Worm (Caenorhabditis elegans) whole organism, young adult: ENCODE data around the gene F43G6.7.

Experiments
- B0336.3 ChIP-seq: fragments of 200-800 bp; sonication (Bioruptor generic); IDR thresholded peaks from 2 replicates; pipeline ENCODE4 v1.3.6; 2022; ENCODE audit warnings: missing genetic modification characterization, missing compliant biosample characterization
- F10E7.11 ChIP-seq: sonication (generic microtip); optimal IDR thresholded peaks from 2 replicates; lab custom pipeline; 2017; ENCODE audit warnings: mild to moderate bottlenecking, missing genetic modification characterization, moderate library complexity, missing compliant biosample characterization
- F37B4.10 ChIP-seq: fragments of 200-800 bp; sonication (Bioruptor generic); IDR thresholded peaks from 2 replicates; pipeline ENCODE4 v1.3.6; 2022; ENCODE audit warnings: missing genetic modification characterization, missing compliant biosample characterization
- F39B2.1 ChIP-seq: fragments of 200-800 bp; sonication (Bioruptor generic); IDR thresholded peaks from 2 replicates; pipeline ENCODE4 v1.3.6; 2022; ENCODE audit warnings: missing genetic modification reagents, missing genetic modification characterization, missing compliant biosample characterization
- F49E8.2 ChIP-seq: sonication (generic microtip); optimal IDR thresholded peaks from 3 replicates; lab custom pipeline; 2017; ENCODE audit warnings: missing genetic modification characterization, mild to moderate bottlenecking, missing compliant biosample characterization, antibody characterized with exemption, moderate library complexity; ENCODE audit not compliant: insufficient read depth
- F57A8.1 ChIP-seq: fragments of 200-800 bp; sonication (Bioruptor generic); optimal IDR thresholded peaks from 2 replicates; lab custom pipeline; 2018; ENCODE audit warnings: mild to moderate bottlenecking, missing genetic modification characterization, moderate library complexity, missing compliant biosample characterization
- Y53G8AR.9 ChIP-seq: fragments of 200-800 bp; sonication (Bioruptor generic); conservative IDR thresholded peaks from 2 replicates; pipeline ENCODE4 v1.3.6; 2022; ENCODE audit warnings: missing genetic modification reagents, missing genetic modification characterization, missing compliant biosample characterization
- Y56A3A.18 ChIP-seq: fragments of 200-800 bp; sonication (Bioruptor generic); IDR thresholded peaks from 2 replicates; pipeline ENCODE4 v1.3.6; 2022; ENCODE audit warnings: missing genetic modification reagents, missing genetic modification characterization, missing compliant biosample characterization
- Y67H2A.10 ChIP-seq: fragments of 200-800 bp; sonication (Bioruptor generic); conservative IDR thresholded peaks from 2 replicates; pipeline ENCODE4 v1.3.6; 2022; ENCODE audit warnings: missing genetic modification reagents, missing genetic modification characterization, missing compliant biosample characterization
- ama-1 ChIP-seq, 3 experiments: fragments of 150-350 bp in 1 of 3; sonication (generic microtip) in 2 of 3; optimal IDR thresholded peaks; 2 replicates each; lab custom pipeline; 2014 to 2018; ENCODE audit warnings: missing biosample characterization in 2 of 3, missing genetic modification characterization in 2 of 3, missing genetic modification reagents in 2 of 3
- aptf-3 ChIP-seq: fragments of 200-800 bp; sonication (Bioruptor generic); IDR thresholded peaks from 2 replicates; pipeline ENCODE4 v1.3.6; 2022; ENCODE audit warnings: missing genetic modification characterization, missing compliant biosample characterization
- athp-1 ChIP-seq: sonication (generic microtip); optimal IDR thresholded peaks from 2 replicates; lab custom pipeline; 2017; ENCODE audit warnings: mild to moderate bottlenecking, missing genetic modification characterization, missing compliant biosample characterization
- attf-6 ChIP-seq: fragments of 200-800 bp; sonication (Bioruptor generic); IDR thresholded peaks from 2 replicates; pipeline ENCODE4 v1.3.6; 2022; ENCODE audit warnings: missing genetic modification reagents, missing genetic modification characterization, missing compliant biosample characterization
- ceh-100 ChIP-seq: fragments of 200-800 bp; sonication (Bioruptor generic); IDR thresholded peaks from 2 replicates; pipeline ENCODE4 v1.3.6; 2022; ENCODE audit warnings: missing genetic modification reagents, missing genetic modification characterization, missing compliant biosample characterization
- ceh-79 ChIP-seq: sonication (generic microtip); optimal IDR thresholded peaks from 2 replicates; lab custom pipeline; 2017; ENCODE audit warnings: mild to moderate bottlenecking, missing genetic modification characterization, missing compliant biosample characterization
- ceh-91 ChIP-seq: fragments of 200-800 bp; sonication (Bioruptor generic); IDR thresholded peaks from 2 replicates; pipeline ENCODE4 v1.3.6; 2022; ENCODE audit warnings: missing genetic modification reagents, missing genetic modification characterization, missing compliant biosample characterization
- dox-1 ChIP-seq: fragments of 200-800 bp; sonication (Bioruptor generic); IDR thresholded peaks from 2 replicates; pipeline ENCODE4 v1.3.6; 2022; ENCODE audit warnings: missing genetic modification reagents, missing genetic modification characterization, missing compliant biosample characterization
- dpl-1 ChIP-seq: fragments of 150-350 bp; optimal IDR thresholded peaks from 2 replicates; lab custom pipeline; 2014; ENCODE audit warnings: missing biosample characterization, missing genetic modification reagents, missing genetic modification characterization
- egl-44 ChIP-seq: fragments of 200-800 bp; sonication (Bioruptor generic); IDR thresholded peaks from 2 replicates; pipeline ENCODE4 v1.3.6; 2022; ENCODE audit warnings: missing genetic modification reagents, missing genetic modification characterization, missing compliant biosample characterization
- ekl-4 ChIP-seq: fragments of 200-800 bp; sonication (Bioruptor generic); IDR thresholded peaks from 2 replicates; pipeline ENCODE4 v1.3.6; 2022; ENCODE audit warnings: missing genetic modification reagents, missing genetic modification characterization, missing compliant biosample characterization
- fkh-3 ChIP-seq: sonication (generic microtip); optimal IDR thresholded peaks from 2 replicates; lab custom pipeline; 2016; ENCODE audit warnings: mild to moderate bottlenecking, missing genetic modification characterization, missing compliant biosample characterization
- hlh-26 ChIP-seq: fragments of 200-800 bp; sonication (Bioruptor generic); conservative IDR thresholded peaks from 2 replicates; pipeline ENCODE4 v1.3.6; 2022; ENCODE audit warnings: missing genetic modification reagents, missing genetic modification characterization, missing compliant biosample characterization
- hmg-1.2 ChIP-seq: fragments of 200-800 bp; sonication (Bioruptor generic); IDR thresholded peaks from 2 replicates; pipeline ENCODE4 v1.3.6; 2022; ENCODE audit warnings: missing genetic modification reagents, missing genetic modification characterization, missing compliant biosample characterization
- hrde-1 ChIP-seq: sonication (generic microtip); optimal IDR thresholded peaks from 2 replicates; lab custom pipeline; 2016; ENCODE audit warnings: missing genetic modification characterization, mild to moderate bottlenecking, missing compliant biosample characterization, moderate library complexity, missing genotype, missing genetic modification reagents, borderline replicate concordance
- lag-1 ChIP-seq: fragments of 200-800 bp; sonication (Bioruptor generic); IDR thresholded peaks from 2 replicates; pipeline ENCODE4 v1.3.6; 2022; ENCODE audit warnings: missing genetic modification reagents, missing genetic modification characterization, missing compliant biosample characterization
- let-607 ChIP-seq, 2 experiments: fragments of 200-800 bp in 1 of 2; sonication (Bioruptor generic) in 1 of 2; sonication (generic microtip) in 1 of 2; optimal IDR thresholded peaks; 2 replicates each; lab custom pipeline; 2016 to 2018; ENCODE audit warnings: mild to moderate bottlenecking in 2 of 2, missing compliant biosample characterization in 2 of 2, missing genetic modification characterization in 2 of 2, moderate library complexity in 2 of 2, missing genotype in 1 of 2
- lin-26 ChIP-seq: fragments of 200-800 bp; sonication (Bioruptor generic); IDR thresholded peaks from 2 replicates; pipeline ENCODE4 v1.3.6; 2022; ENCODE audit warnings: missing genetic modification reagents, missing genetic modification characterization, missing compliant biosample characterization
- lin-40 ChIP-seq: sonication (generic microtip); optimal IDR thresholded peaks from 2 replicates; lab custom pipeline; 2016; ENCODE audit warnings: missing genetic modification characterization, mild to moderate bottlenecking, missing compliant biosample characterization, missing genotype, missing genetic modification reagents
- madf-10 ChIP-seq: sonication (generic microtip); optimal IDR thresholded peaks from 2 replicates; lab custom pipeline; 2016; ENCODE audit warnings: mild to moderate bottlenecking, missing genetic modification characterization, missing compliant biosample characterization
- nfyb-1 ChIP-seq: fragments of 200-800 bp; sonication (Bioruptor generic); IDR thresholded peaks from 2 replicates; pipeline ENCODE4 v1.3.6; 2022; ENCODE audit warnings: missing genetic modification reagents, missing genetic modification characterization, missing compliant biosample characterization
- rcor-1 ChIP-seq: fragments of 200-800 bp; sonication (Bioruptor generic); IDR thresholded peaks from 2 replicates; pipeline ENCODE4 v1.3.6; 2022; ENCODE audit warnings: missing genetic modification reagents, missing genetic modification characterization, missing compliant biosample characterization
- repo-1 ChIP-seq: sonication (generic microtip); optimal IDR thresholded peaks from 2 replicates; lab custom pipeline; 2017; ENCODE audit warnings: mild to moderate bottlenecking, missing genetic modification characterization, missing compliant biosample characterization
- sea-2 ChIP-seq: fragments of 200-800 bp; sonication (Bioruptor generic); IDR thresholded peaks from 2 replicates; pipeline ENCODE4 v1.3.6; 2022; ENCODE audit warnings: missing genetic modification characterization, missing compliant biosample characterization
- somi-1 ChIP-seq: fragments of 200-800 bp; sonication (Bioruptor generic); optimal IDR thresholded peaks from 2 replicates; lab custom pipeline; 2018; ENCODE audit warnings: mild to moderate bottlenecking, missing genetic modification characterization, missing compliant biosample characterization
- tbp1 ChIP-seq: fragments of 200-800 bp; sonication (Bioruptor generic); optimal IDR thresholded peaks from 2 replicates; lab custom pipeline; 2018; ENCODE audit warnings: mild to moderate bottlenecking, missing genetic modification characterization, missing compliant biosample characterization
- tbx-9 ChIP-seq: sonication (generic microtip); optimal IDR thresholded peaks from 2 replicates; lab custom pipeline; 2016; ENCODE audit warnings: borderline replicate concordance, missing genetic modification characterization, inconsistent platforms, missing compliant biosample characterization
- tlf-1 ChIP-seq: fragments of 200-800 bp; sonication (Bioruptor generic); optimal IDR thresholded peaks from 2 replicates; lab custom pipeline; 2018; ENCODE audit warnings: mild to moderate bottlenecking, missing genetic modification characterization, missing compliant biosample characterization
- unc-62 ChIP-seq: fragments of 150-350 bp; optimal IDR thresholded peaks from 2 replicates; lab custom pipeline; 2014; ENCODE audit warnings: missing biosample characterization, missing genetic modification reagents, missing genetic modification characterization
- zfh-2 ChIP-seq: fragments of 200-800 bp; sonication (Bioruptor generic); conservative IDR thresholded peaks from 2 replicates; pipeline ENCODE4 v1.3.6; 2022; ENCODE audit warnings: missing genetic modification reagents, missing genetic modification characterization, missing compliant biosample characterization
- ztf-26 ChIP-seq: sonication (generic microtip); optimal IDR thresholded peaks from 2 replicates; lab custom pipeline; 2017; ENCODE audit warnings: missing genetic modification characterization, missing compliant biosample characterization

Gene F43G6.7

ce11 chrII:11849572-11849971 lies 39.0 kb downstream of the F43G6.7 start:
- TF ChIP-seq ekl-4 = no peak
- no peak for TF ChIP-seq Y56A3A.18 (GFP tag; lab: Robert Waterston, UW)
- TF ChIP-seq sea-2 = no peak
- TF ChIP-seq ceh-79 (tag; lab: Kevin White, UChicago) = no peak
- TF ChIP-seq hmg-1.2 (GFP tag; lab: Robert Waterston, UW) = no peak
- TF ChIP-seq ceh-100 (GFP tag; lab: Robert Waterston, UW) = no peak
- TF ChIP-seq tbp1 (GFP tag; lab: Kevin White, UChicago) = no peak
- TF ChIP-seq unc-62 (GFP tag; lab: Kevin White, UChicago) = no peak
- TF ChIP-seq tlf-1 (GFP tag; lab: Kevin White, UChicago) = no peak
- TF ChIP-seq Y67H2A.10 (GFP tag; lab: Robert Waterston, UW) = no peak
- TF ChIP-seq athp-1 = no peak
- TF ChIP-seq nfyb-1 (GFP tag; lab: Robert Waterston, UW) = no peak
- no peak for TF ChIP-seq ceh-91 (GFP tag; lab: Robert Waterston, UW)
- no peak for TF ChIP-seq egl-44
- no peak for TF ChIP-seq F49E8.2 (tag; lab: Kevin White, UChicago)
- TF ChIP-seq F37B4.10 (GFP tag; lab: Robert Waterston, UW) = no peak
- TF ChIP-seq F39B2.1 = no peak

ce11 chrII:11852191-11852901 lies 41.8 kb downstream of the F43G6.7 start:
- TF ChIP-seq attf-6 (GFP tag; lab: Robert Waterston, UW) (no peak), lin-26 (GFP tag; lab: Robert Waterston, UW) (no peak), lin-40 (tag; lab: Kevin White, UChicago) (peak; percentile 16), madf-10 (tag; lab: Kevin White, UChicago) (no peak), hrde-1 (tag; lab: Kevin White, UChicago) (no peak), ama-1 (optimal IDR thresholded peaks at IDR 0.05; lab: Kevin White, UChicago) (no peak), ama-1 (GFP tag; optimal IDR thresholded peaks at IDR 0.05; lab: Kevin White, UChicago) (no peak)
- TF ChIP-seq, all 124 proteins: peak for 1

ce11 chrII:11853108-11853507 lies 42.5 kb downstream of the F43G6.7 start:
- no peak for TF ChIP-seq F57A8.1
- TF ChIP-seq let-607 (tag; optimal IDR thresholded peaks at IDR 0.05; lab: Kevin White, UChicago) = no peak
- no peak for TF ChIP-seq hrde-1 (tag; lab: Kevin White, UChicago)
- no peak for TF ChIP-seq aptf-3 (GFP tag; lab: Robert Waterston, UW)
- TF ChIP-seq tbx-9 (tag; lab: Kevin White, UChicago) = no peak
- TF ChIP-seq hlh-26 (GFP tag; lab: Robert Waterston, UW) = no peak
- no peak for TF ChIP-seq ztf-26 (tag; lab: Kevin White, UChicago)
- TF ChIP-seq Y53G8AR.9 = no peak
- no peak for TF ChIP-seq B0336.3 (GFP tag; lab: Robert Waterston, UW)
- TF ChIP-seq zfh-2 (GFP tag; lab: Robert Waterston, UW) = no peak
- no peak for TF ChIP-seq lag-1
- no peak for TF ChIP-seq somi-1
- no peak for TF ChIP-seq rcor-1
- TF ChIP-seq repo-1 = no peak
- TF ChIP-seq F49E8.2 (tag; lab: Kevin White, UChicago) = no peak
- no peak for TF ChIP-seq dox-1 (GFP tag; lab: Robert Waterston, UW)
- TF ChIP-seq fkh-3 (tag; lab: Kevin White, UChicago) = no peak
- no peak for TF ChIP-seq F10E7.11 (tag; lab: Kevin White, UChicago)
- TF ChIP-seq dpl-1 (GFP tag; lab: Kevin White, UChicago) = no peak
- no peak for TF ChIP-seq lin-26 (GFP tag; lab: Robert Waterston, UW)
